Fruit fly (Drosophila melanogaster) whole organism, embryonic: ENCODE measurements around the gene ND-13A.

Experiments
- CG1024 ChIP-seq: fragments of 200-800 bp; sonication (Bioruptor generic); IDR thresholded peaks from 2 replicates; pipeline ENCODE4 v1.3.6; 2022; ENCODE audit warnings: missing biosample characterization, missing genetic modification characterization
- CG11398 ChIP-seq: fragments of 200-800 bp; sonication (Bioruptor generic); optimal IDR thresholded peaks from 2 replicates; lab custom pipeline; 2016; ENCODE audit warnings: missing biosample characterization, missing genetic modification characterization
- CG1233 ChIP-seq: fragments of 200-800 bp; sonication (Bioruptor generic); optimal IDR thresholded peaks from 4 replicates; lab custom pipeline; 2018; ENCODE audit warnings: missing biosample characterization, mild to moderate bottlenecking, missing genetic modification characterization
- CG15073 ChIP-seq: fragments of 200-800 bp; sonication (Bioruptor generic); optimal IDR thresholded peaks from 2 replicates; lab custom pipeline; 2016; ENCODE audit warnings: missing biosample characterization, missing genetic modification characterization
- CG15514 ChIP-seq: fragments of 200-800 bp; sonication (Bioruptor generic); optimal IDR thresholded peaks from 3 replicates; lab custom pipeline; 2017; ENCODE audit warnings: missing biosample characterization, missing genetic modification characterization, mild to moderate bottlenecking, moderate library complexity, missing genetic modification reagents
- CG15696 ChIP-seq: fragments of 200-800 bp; sonication (Bioruptor generic); optimal IDR thresholded peaks from 2 replicates; lab custom pipeline; 2019; ENCODE audit warnings: missing biosample characterization, mild to moderate bottlenecking, missing genetic modification characterization, moderate library complexity
- CG1647 ChIP-seq: fragments of 200-800 bp; sonication (Bioruptor generic); optimal IDR thresholded peaks from 3 replicates; lab custom pipeline; 2016; ENCODE audit warnings: missing biosample characterization, missing genetic modification characterization
- CG17385 ChIP-seq: fragments of 200-800 bp; sonication (Bioruptor generic); optimal IDR thresholded peaks from 3 replicates; lab custom pipeline; 2018; ENCODE audit warnings: missing biosample characterization, mild to moderate bottlenecking, missing genetic modification characterization
- CG17612 ChIP-seq: fragments of 200-800 bp; sonication (Bioruptor generic); IDR thresholded peaks from 2 replicates; pipeline ENCODE4 v1.3.6; 2022; ENCODE audit warnings: missing biosample characterization, missing genetic modification characterization
- CG17829 ChIP-seq: fragments of 200-800 bp; optimal IDR thresholded peaks from 2 replicates; lab custom pipeline; 2019; ENCODE audit warnings: missing biosample characterization, mild to moderate bottlenecking, missing genetic modification characterization, moderate library complexity
- CG1792 ChIP-seq: fragments of 200-800 bp; sonication (Bioruptor generic); optimal IDR thresholded peaks from 2 replicates; lab custom pipeline; 2016; ENCODE audit warnings: missing biosample characterization, missing genetic modification characterization
- CG2712 ChIP-seq: fragments of 200-800 bp; optimal IDR thresholded peaks from 3 replicates; lab custom pipeline; 2019; ENCODE audit warnings: missing biosample characterization, mild to moderate bottlenecking, missing genetic modification characterization, moderate library complexity
- CG30020 ChIP-seq: fragments of 200-800 bp; optimal IDR thresholded peaks from 2 replicates; lab custom pipeline; 2019; ENCODE audit warnings: missing biosample characterization, mild to moderate bottlenecking, missing genetic modification characterization, moderate library complexity
- CG3847 ChIP-seq: fragments of 200-800 bp; sonication (Bioruptor generic); IDR thresholded peaks from 2 replicates; pipeline ENCODE4 v1.3.6; 2022; ENCODE audit warnings: missing biosample characterization, missing genetic modification characterization
- CG3995 ChIP-seq: fragments of 200-800 bp; sonication (Bioruptor generic); optimal IDR thresholded peaks from 3 replicates; lab custom pipeline; 2016; ENCODE audit warnings: missing biosample characterization, missing genetic modification characterization
- CG4360 ChIP-seq: fragments of 200-800 bp; sonication (Bioruptor generic); IDR thresholded peaks from 2 replicates; pipeline ENCODE4 v1.3.6; 2022; ENCODE audit warnings: missing biosample characterization, missing genetic modification characterization
- CG5180 ChIP-seq: fragments of 200-800 bp; sonication (Bioruptor generic); optimal IDR thresholded peaks from 3 replicates; lab custom pipeline; 2017; ENCODE audit warnings: missing biosample characterization, missing genetic modification characterization, mild to moderate bottlenecking, moderate library complexity, missing genetic modification reagents
- CG6254 ChIP-seq: fragments of 200-800 bp; sonication (Bioruptor generic); optimal IDR thresholded peaks from 3 replicates; lab custom pipeline; 2017; ENCODE audit warnings: mild to moderate bottlenecking, missing biosample characterization, missing genetic modification reagents, missing genetic modification characterization
- CG6683 ChIP-seq: fragments of 200-800 bp; sonication (Bioruptor generic); optimal IDR thresholded peaks from 2 replicates; lab custom pipeline; 2017; ENCODE audit warnings: missing biosample characterization, mild to moderate bottlenecking, missing genetic modification characterization, missing genetic modification reagents
- CHES-1-like ChIP-seq: fragments of 200-800 bp; sonication (Bioruptor generic); optimal IDR thresholded peaks from 2 replicates; lab custom pipeline; 2016; ENCODE audit warnings: missing biosample characterization, missing genetic modification characterization
- Chrac-16 ChIP-seq: fragments of 200-800 bp; sonication (Bioruptor generic); optimal IDR thresholded peaks from 3 replicates; lab custom pipeline; 2016; ENCODE audit warnings: missing biosample characterization, missing genetic modification characterization
- D19A ChIP-seq: fragments of 200-800 bp; optimal IDR thresholded peaks from 3 replicates; lab custom pipeline; 2019; ENCODE audit warnings: missing biosample characterization, mild to moderate bottlenecking, missing genetic modification characterization, moderate library complexity
- Eip74EF ChIP-seq, 2 experiments: fragments of 200-800 bp in 1 of 2; fragments of >200 bp in 1 of 2; sonication (Bioruptor generic) in 1 of 2; optimal IDR thresholded peaks; 2 replicates each; lab custom pipeline; 2017 to 2019; ENCODE audit warnings: missing biosample characterization in 2 of 2, missing genetic modification characterization in 2 of 2, mild to moderate bottlenecking in 1 of 2, moderate library complexity in 1 of 2
- HLH3B ChIP-seq: fragments of 200-800 bp; sonication (Bioruptor generic); IDR thresholded peaks from 2 replicates; pipeline ENCODE4 v1.3.6; 2022; ENCODE audit warnings: missing biosample characterization, missing genetic modification characterization
- HmgD ChIP-seq: fragments of 200-800 bp; sonication (Bioruptor generic); optimal IDR thresholded peaks from 3 replicates; lab custom pipeline; 2016; ENCODE audit warnings: missing biosample characterization, missing genetic modification characterization
- Hr51 ChIP-seq, 2 experiments: fragments of 200-800 bp; sonication (Bioruptor generic); optimal IDR thresholded peaks; 2 replicates in 1 of 2; 3 replicates in 1 of 2; lab custom pipeline; 2016 to 2018; ENCODE audit warnings: missing biosample characterization in 2 of 2, missing genetic modification characterization in 2 of 2, mild to moderate bottlenecking in 1 of 2, moderate library complexity in 1 of 2
- Jarid2 ChIP-seq: fragments of 200-800 bp; sonication (Bioruptor generic); optimal IDR thresholded peaks from 3 replicates; lab custom pipeline; 2017; ENCODE audit warnings: mild to moderate bottlenecking, missing biosample characterization, missing genetic modification reagents, missing genetic modification characterization
- Lpt ChIP-seq: fragments of >200 bp; optimal IDR thresholded peaks from 2 replicates; lab custom pipeline; 2018; ENCODE audit warnings: missing biosample characterization, missing genetic modification characterization
- NC2α ChIP-seq: fragments of 200-800 bp; sonication (Bioruptor generic); optimal IDR thresholded peaks from 2 replicates; lab custom pipeline; 2016; ENCODE audit warnings: missing biosample characterization, missing genetic modification characterization
- Poxn ChIP-seq: fragments of 200-800 bp; sonication (Bioruptor generic); IDR thresholded peaks from 2 replicates; pipeline ENCODE4 v1.3.6; 2022; ENCODE audit warnings: missing biosample characterization, missing genetic modification characterization
- Rfx ChIP-seq: fragments of 200-800 bp; sonication (Bioruptor generic); IDR thresholded peaks from 2 replicates; pipeline ENCODE4 v1.3.6; 2022; ENCODE audit warnings: missing biosample characterization, missing genetic modification characterization
- Scr ChIP-seq: fragments of 200-800 bp; sonication (Bioruptor generic); IDR thresholded peaks from 2 replicates; pipeline ENCODE4 v1.3.6; 2022; ENCODE audit warnings: missing biosample characterization, missing genetic modification characterization; ENCODE audit not compliant: partially characterized antibody
- Sry-β ChIP-seq: fragments of 200-800 bp; sonication (Bioruptor generic); optimal IDR thresholded peaks from 2 replicates; lab custom pipeline; 2018; ENCODE audit warnings: missing biosample characterization, mild to moderate bottlenecking, missing genetic modification characterization, moderate library complexity
- amos ChIP-seq: fragments of 200-800 bp; sonication (Bioruptor generic); IDR thresholded peaks from 2 replicates; pipeline ENCODE4 v1.3.6; 2022; ENCODE audit warnings: missing biosample characterization, missing genetic modification characterization; ENCODE audit not compliant: partially characterized antibody
- az2 ChIP-seq: fragments of 200-800 bp; sonication (Bioruptor generic); optimal IDR thresholded peaks from 3 replicates; lab custom pipeline; 2016; ENCODE audit warnings: missing biosample characterization, missing genetic modification characterization
- cato ChIP-seq: fragments of 200-800 bp; sonication (Bioruptor generic); optimal IDR thresholded peaks from 2 replicates; lab custom pipeline; 2016; ENCODE audit warnings: missing biosample characterization, missing genetic modification characterization, borderline replicate concordance
- corto ChIP-seq: fragments of 200-800 bp; sonication (Bioruptor generic); optimal IDR thresholded peaks from 2 replicates; lab custom pipeline; 2016; ENCODE audit warnings: missing biosample characterization, mild to moderate bottlenecking, missing genetic modification characterization, moderate library complexity
- crol ChIP-seq: fragments of 200-800 bp; sonication (Bioruptor generic); IDR thresholded peaks from 2 replicates; pipeline ENCODE4 v1.3.6; 2022; ENCODE audit warnings: missing biosample characterization, missing genetic modification characterization
- da ChIP-seq: fragments of 200-800 bp; sonication (Bioruptor generic); optimal IDR thresholded peaks from 2 replicates; lab custom pipeline; 2016; ENCODE audit warnings: missing biosample characterization, missing genetic modification characterization
- danr ChIP-seq: fragments of 200-800 bp; sonication (Bioruptor generic); IDR thresholded peaks from 2 replicates; pipeline ENCODE4 v1.3.6; 2022; ENCODE audit warnings: missing biosample characterization, missing genetic modification characterization
- eyg ChIP-seq: fragments of 200-800 bp; sonication (Bioruptor generic); optimal IDR thresholded peaks from 3 replicates; lab custom pipeline; 2016; ENCODE audit warnings: missing biosample characterization, missing genetic modification characterization
- fu2 ChIP-seq: fragments of 200-800 bp; sonication (Bioruptor generic); optimal IDR thresholded peaks from 2 replicates; lab custom pipeline; 2016; ENCODE audit warnings: missing biosample characterization, missing genetic modification characterization
- gro ChIP-seq: fragments of 200-800 bp; sonication (Bioruptor generic); optimal IDR thresholded peaks from 2 replicates; lab custom pipeline; 2016; ENCODE audit warnings: missing biosample characterization, missing genetic modification characterization
- jumu ChIP-seq: fragments of 200-800 bp; sonication (Bioruptor generic); optimal IDR thresholded peaks from 3 replicates; lab custom pipeline; 2016; ENCODE audit warnings: missing biosample characterization, missing genetic modification characterization
- kay ChIP-seq: fragments of 200-800 bp; sonication (Bioruptor generic); optimal IDR thresholded peaks from 2 replicates; lab custom pipeline; 2016; ENCODE audit warnings: missing biosample characterization, missing genetic modification characterization
- mld ChIP-seq: fragments of 200-800 bp; sonication (Bioruptor generic); IDR thresholded peaks from 3 replicates; pipeline ENCODE4 v1.3.6; 2022; ENCODE audit warnings: missing biosample characterization, missing genetic modification characterization; ENCODE audit not compliant: partially characterized antibody
- nom ChIP-seq: fragments of 200-800 bp; sonication (Bioruptor generic); optimal IDR thresholded peaks from 2 replicates; lab custom pipeline; 2017; ENCODE audit warnings: missing biosample characterization, missing genetic modification characterization, mild to moderate bottlenecking, moderate library complexity, missing genetic modification reagents
- pzg ChIP-seq: fragments of 200-800 bp; sonication (Bioruptor generic); optimal IDR thresholded peaks from 3 replicates; lab custom pipeline; 2018; ENCODE audit warnings: missing biosample characterization, mild to moderate bottlenecking, missing genetic modification characterization, moderate library complexity
- scrt ChIP-seq: fragments of 200-800 bp; sonication (Bioruptor generic); optimal IDR thresholded peaks from 2 replicates; lab custom pipeline; 2018; ENCODE audit warnings: missing biosample characterization, mild to moderate bottlenecking, missing genetic modification characterization, moderate library complexity
- tap ChIP-seq: fragments of 200-800 bp; optimal IDR thresholded peaks from 3 replicates; lab custom pipeline; 2019; ENCODE audit warnings: missing biosample characterization, mild to moderate bottlenecking, missing genetic modification characterization, moderate library complexity
- vfl ChIP-seq: fragments of 200-800 bp; sonication (Bioruptor generic); optimal IDR thresholded peaks from 2 replicates; lab custom pipeline; 2016; ENCODE audit warnings: missing biosample characterization, missing genetic modification characterization

Gene ND-13A

dm6 chr2L:5096761-5097160, 3.3 kb downstream of the ND-13A start (continued):
- peak; percentile 27 for TF ChIP-seq CG6683 (GFP tag; lab: Kevin White, UChicago)
- TF ChIP-seq CG5180 (GFP tag; lab: Kevin White, UChicago), result peak; percentile 45
- TF ChIP-seq pzg (GFP tag; lab: Kevin White, UChicago), result no peak
- TF ChIP-seq CG1233 (GFP tag; lab: Kevin White, UChicago), result peak; percentile 52
- no peak for TF ChIP-seq CG11398
- TF ChIP-seq Lpt (GFP tag; lab: Kevin White, UChicago), result no peak
- TF ChIP-seq fu2 (GFP tag; lab: Kevin White, UChicago), result no peak
- TF ChIP-seq HmgD (GFP tag; lab: Kevin White, UChicago), result no peak
- no peak for TF ChIP-seq eyg
- TF ChIP-seq scrt, result peak; percentile 55
- no peak for TF ChIP-seq NC2α
- no peak for TF ChIP-seq CG1792 (GFP tag; lab: Kevin White, UChicago)
- TF ChIP-seq da (GFP tag; lab: Kevin White, UChicago), result no peak
- TF ChIP-seq Chrac-16, result no peak
- no peak for TF ChIP-seq CG17829
- TF ChIP-seq Rfx (GFP tag; lab: Robert Waterston, UW), result 0 out of 2 replicates have a peak, but pooled peaks have one; percentile 29
- no peak for TF ChIP-seq CG1024 (GFP tag; lab: Robert Waterston, UW)
- no peak for TF ChIP-seq corto (GFP tag; lab: Kevin White, UChicago)
- TF ChIP-seq Hr51 (GFP tag; optimal IDR thresholded peaks at IDR 0.05; lab: Kevin White, UChicago), result no peak
- no peak for TF ChIP-seq CG30020 (tag; lab: Kevin White, UChicago)
- no peak for TF ChIP-seq jumu (GFP tag; lab: Kevin White, UChicago)
- TF ChIP-seq Sry-β (GFP tag; lab: Kevin White, UChicago), result no peak
- 0 out of 2 replicates have a peak, but pooled peaks have one; percentile 25 for TF ChIP-seq CG4360
- no peak for TF ChIP-seq Jarid2 (GFP tag; lab: Kevin White, UChicago)
- no peak for TF ChIP-seq mld (GFP tag; lab: Robert Waterston, UW)
- TF ChIP-seq CG3847, result no peak
- TF ChIP-seq D19A (tag; lab: Kevin White, UChicago), result no peak
- TF ChIP-seq kay (GFP tag; lab: Kevin White, UChicago), result no peak
- no peak for TF ChIP-seq az2 (GFP tag; lab: Kevin White, UChicago)
- TF ChIP-seq CG15073 (GFP tag; lab: Kevin White, UChicago), result no peak
- no peak for TF ChIP-seq HLH3B (GFP tag; lab: Robert Waterston, UW)
- TF ChIP-seq tap, result no peak
- no peak for TF ChIP-seq gro (GFP tag; lab: Kevin White, UChicago)
- no peak for TF ChIP-seq Scr (GFP tag; lab: Robert Waterston, UW)
- no peak for TF ChIP-seq CG17612
- peak; percentile 55 for TF ChIP-seq nom (GFP tag; lab: Kevin White, UChicago)
- TF ChIP-seq vfl (GFP tag; lab: Kevin White, UChicago), result no peak
- TF ChIP-seq cato (GFP tag; lab: Kevin White, UChicago), result no peak
- TF ChIP-seq CG15514 (GFP tag; lab: Kevin White, UChicago), result peak; percentile 82
- no peak for TF ChIP-seq CHES-1-like (GFP tag; lab: Kevin White, UChicago)
- no peak for TF ChIP-seq CG1647 (GFP tag; lab: Kevin White, UChicago)
- TF ChIP-seq CG6254, result no peak
- TF ChIP-seq CG3995, result no peak
- TF ChIP-seq crol (GFP tag; lab: Robert Waterston, UW), result no peak
- no peak for TF ChIP-seq CG15696 (tag; lab: Kevin White, UChicago)
- TF ChIP-seq CG17385 (GFP tag; lab: Kevin White, UChicago), result peak; percentile 36
- no peak for TF ChIP-seq CG2712 (tag; lab: Kevin White, UChicago)
- no peak for TF ChIP-seq Poxn (GFP tag; lab: Robert Waterston, UW)
- no peak for TF ChIP-seq amos
- no peak for TF ChIP-seq danr (GFP tag; lab: Robert Waterston, UW)
- TF ChIP-seq Eip74EF (GFP tag; optimal IDR thresholded peaks at IDR 0.05; lab: Kevin White, UChicago), result no peak
